Worm (Caenorhabditis elegans) whole organism, late embryonic: ENCODE results near the gene T01G6.1.

Source experiments
- ama-1 ChIP-seq: fragments of 150-350 bp; optimal IDR thresholded peaks from 2 replicates; lab custom pipeline; 2014
- ceh-31 ChIP-seq: sonication (generic microtip); optimal IDR thresholded peaks from 2 replicates; lab custom pipeline; 2016; ENCODE audit warnings: missing genetic modification characterization, missing compliant biosample characterization
- ceh-45 ChIP-seq: fragments of 200-800 bp; sonication (Bioruptor generic); IDR thresholded peaks from 2 replicates; pipeline ENCODE4 v1.3.6; 2022; ENCODE audit warnings: missing genetic modification reagents, missing genetic modification characterization, missing compliant biosample characterization
- che-1 ChIP-seq: sonication (generic microtip); optimal IDR thresholded peaks from 2 replicates; lab custom pipeline; 2016; ENCODE audit warnings: mild to moderate bottlenecking, missing genetic modification characterization, missing compliant biosample characterization
- elt-4 ChIP-seq: sonication (generic microtip); optimal IDR thresholded peaks from 2 replicates; lab custom pipeline; 2016; ENCODE audit warnings: missing genetic modification characterization, missing compliant biosample characterization
- ets-4 ChIP-seq: sonication (generic microtip); optimal IDR thresholded peaks from 2 replicates; lab custom pipeline; 2016; ENCODE audit warnings: missing genetic modification characterization, missing compliant biosample characterization
- fkh-10 ChIP-seq: fragments of 150-350 bp; optimal IDR thresholded peaks from 2 replicates; lab custom pipeline; 2014; ENCODE audit warnings: missing biosample characterization, missing genetic modification reagents, missing genetic modification characterization
- lim-6 ChIP-seq: sonication (generic microtip); optimal IDR thresholded peaks from 2 replicates; lab custom pipeline; 2016; ENCODE audit warnings: missing genetic modification characterization, missing compliant biosample characterization
- nhr-11 ChIP-seq: fragments of 150-350 bp; optimal IDR thresholded peaks from 2 replicates; lab custom pipeline; 2014; ENCODE audit warnings: missing biosample characterization, missing genetic modification characterization
- nhr-232 ChIP-seq: sonication (generic microtip); optimal IDR thresholded peaks from 2 replicates; lab custom pipeline; 2016; ENCODE audit warnings: missing genetic modification characterization, missing compliant biosample characterization
- sox-4 ChIP-seq: sonication (generic microtip); optimal IDR thresholded peaks from 2 replicates; lab custom pipeline; 2017; ENCODE audit warnings: mild to moderate bottlenecking, missing genetic modification characterization, inconsistent platforms, missing compliant biosample characterization
- tbx-2 ChIP-seq: sonication (generic microtip); optimal IDR thresholded peaks from 2 replicates; lab custom pipeline; 2016; ENCODE audit warnings: missing genetic modification characterization, missing compliant biosample characterization

- TF ChIP-seq sox-4 (tag; lab: Kevin White, UChicago): no peak
- TF ChIP-seq che-1 (tag; lab: Kevin White, UChicago): no peak
- no peak for TF ChIP-seq tbx-2 (tag; lab: Kevin White, UChicago)
- TF ChIP-seq ama-1 (lab: Kevin White, UChicago): no peak
- TF ChIP-seq elt-4 (tag; lab: Kevin White, UChicago): no peak
- no peak for TF ChIP-seq ets-4
- TF ChIP-seq nhr-232 (tag; lab: Kevin White, UChicago): no peak
- TF ChIP-seq lim-6: no peak
- TF ChIP-seq nhr-11: no peak
- TF ChIP-seq fkh-10 (GFP tag; lab: Kevin White, UChicago): no peak
- TF ChIP-seq ceh-31 (tag; lab: Kevin White, UChicago): no peak
- TF ChIP-seq ceh-45 (GFP tag; lab: Robert Waterston, UW): no peak
Observed at ce11 chrV:459464-459863, 38.0 kb upstream of the T01G6.1 start, which contains the start of gene nhr-203.
